Fruit fly (Drosophila melanogaster): ENCODE results near the gene Ctl2.

Ctl2 gene

dm6 chr3R:29157418-29158398 lies 34.5 kb downstream of the Ctl2 start, which contains the start of gene rdog (continued):
- TF ChIP-seq pan (optimal IDR thresholded peaks at IDR 0.05) (peak in 1 of 2 experiments; percentile 85), pan (GFP tag; optimal IDR thresholded peaks at IDR 0.05 in 1 of 2, IDR thresholded peaks at IDR 0.05 in 1 of 2) (peak; percentile 47 to 81), fd64A (GFP tag; optimal IDR thresholded peaks at IDR 0.05) (no peak), stwl (tag; optimal IDR thresholded peaks at IDR 0.05) (peak; percentile 48), ara (GFP tag; IDR thresholded peaks at IDR 0.05) (peak; percentile 61), CG10543 (GFP tag; optimal IDR thresholded peaks at IDR 0.05) (peak; percentile 87), nom (GFP tag; optimal IDR thresholded peaks at IDR 0.05) (peak; percentile 72), Sox100B (GFP tag; optimal IDR thresholded peaks at IDR 0.05) (no peak), CG17359 (tag; optimal IDR thresholded peaks at IDR 0.05) (peak; percentile 61), vnd (GFP tag; IDR thresholded peaks at IDR 0.05; ENCODE audit: partially characterized antibody) (no peak), sd (tag; optimal IDR thresholded peaks at IDR 0.05) (peak; percentile 48), hth (optimal IDR thresholded peaks at IDR 0.05) (no peak), lilli (GFP tag; optimal IDR thresholded peaks at IDR 0.05) (peak; percentile 88), ind (GFP tag; optimal IDR thresholded peaks at IDR 0.05) (peak; percentile 80), amos (GFP tag; IDR thresholded peaks at IDR 0.05; ENCODE audit: partially characterized antibody) (peak; percentile 43; the same call in 1 of the 2 replicates), CG13775 (GFP tag; optimal IDR thresholded peaks at IDR 0.05) (peak; percentile 84), gsb (GFP tag; IDR thresholded peaks at IDR 0.05) (no peak), gcm (GFP tag; optimal IDR thresholded peaks at IDR 0.05) (peak; percentile 68), dati (GFP tag; IDR thresholded peaks at IDR 0.05) (no peak), trh (GFP tag; optimal IDR thresholded peaks at IDR 0.05) (no peak), pb (GFP tag; optimal IDR thresholded peaks at IDR 0.05) (peak; percentile 28), org-1 (GFP tag; optimal IDR thresholded peaks at IDR 0.05) (peak; percentile 68), CG17385 (GFP tag; optimal IDR thresholded peaks at IDR 0.05) (peak; percentile 71), Hmx (GFP tag; optimal IDR thresholded peaks at IDR 0.05) (peak; percentile 80), Meics (GFP tag; optimal IDR thresholded peaks at IDR 0.05) (peak; percentile 81), HmgZ (tag; optimal IDR thresholded peaks at IDR 0.05) (peak; percentile 81), sima (GFP tag; optimal IDR thresholded peaks at IDR 0.05) (no peak), CG12071 (GFP tag; optimal IDR thresholded peaks at IDR 0.05) (peak; percentile 30), luna (GFP tag; optimal IDR thresholded peaks at IDR 0.05) (peak; percentile 47), scrt (GFP tag; optimal IDR thresholded peaks at IDR 0.05) (peak; percentile 73), CoRest (tag; optimal IDR thresholded peaks at IDR 0.05) (peak; percentile 86), Bdp1 (GFP tag; optimal IDR thresholded peaks at IDR 0.05) (peak; percentile 71), abd-A (tag; optimal IDR thresholded peaks at IDR 0.05) (peak; percentile 64), PHDP (tag; optimal IDR thresholded peaks at IDR 0.05) (peak; percentile 65), BEAF-32 (GFP tag; optimal IDR thresholded peaks at IDR 0.05) (no peak), CG10209 (GFP tag; optimal IDR thresholded peaks at IDR 0.05) (peak; percentile 81), phol (tag; optimal IDR thresholded peaks at IDR 0.05) (peak; percentile 69), CG15073 (GFP tag; optimal IDR thresholded peaks at IDR 0.05) (no peak), CG17568 (GFP tag; optimal IDR thresholded peaks at IDR 0.05) (no peak), ssp (GFP tag; IDR thresholded peaks at IDR 0.05) (peak; percentile 51; the same call in 1 of the 2 replicates), CG9609 (GFP tag; optimal IDR thresholded peaks at IDR 0.05) (peak; percentile 75), cas (GFP tag; IDR thresholded peaks at IDR 0.05) (no peak), caup (GFP tag; optimal IDR thresholded peaks at IDR 0.05; ENCODE audit: severe bottlenecking) (peak; percentile 75), Spps (tag; optimal IDR thresholded peaks at IDR 0.05) (peak; percentile 50), Lim3 (GFP tag; IDR thresholded peaks at IDR 0.05) (0 out of 2 replicates have a peak, but pooled peaks have one; percentile 9), al (GFP tag; IDR thresholded peaks at IDR 0.05) (peak; percentile 27; the same call in 1 of the 2 replicates), trem (tag; optimal IDR thresholded peaks at IDR 0.05) (peak; percentile 84), CG6272 (GFP tag; IDR thresholded peaks at IDR 0.05) (no peak)
